Worm (Caenorhabditis elegans) whole organism, L4 larva: ENCODE results near the gene mrps-11.

ENCODE experiments used
- F10B5.3 ChIP-seq: sonication (generic microtip); optimal IDR thresholded peaks from 2 replicates; lab custom pipeline; 2016; ENCODE audit warnings: mild to moderate bottlenecking, missing genetic modification characterization, missing compliant biosample characterization
- F26F4.8 ChIP-seq: fragments of 200-800 bp; sonication (Bioruptor generic); conservative IDR thresholded peaks from 2 replicates; pipeline ENCODE4 v1.3.6; 2022; ENCODE audit warnings: missing genetic modification characterization, missing compliant biosample characterization
- F37D6.2 ChIP-seq: sonication (generic microtip); optimal IDR thresholded peaks from 2 replicates; lab custom pipeline; 2016; ENCODE audit warnings: mild to moderate bottlenecking, missing genetic modification characterization, missing compliant biosample characterization
- F49E8.2 ChIP-seq: sonication (generic microtip); optimal IDR thresholded peaks from 2 replicates; lab custom pipeline; 2016; ENCODE audit warnings: missing compliant biosample characterization, mild to moderate bottlenecking, missing genetic modification characterization, borderline replicate concordance
- R02D3.7 ChIP-seq: fragments of 150-350 bp; sonication (generic microtip); optimal IDR thresholded peaks from 3 replicates; lab custom pipeline; 2014; ENCODE audit warnings: missing biosample characterization, missing genetic modification characterization
- T20F7.1 ChIP-seq: fragments of 200-800 bp; sonication (Bioruptor generic); optimal IDR thresholded peaks from 2 replicates; lab custom pipeline; 2018; ENCODE audit warnings: mild to moderate bottlenecking, missing genetic modification characterization, missing compliant biosample characterization
- Y105C5A.15 ChIP-seq: fragments of 200-800 bp; sonication (Bioruptor generic); IDR thresholded peaks from 2 replicates; pipeline ENCODE4 v1.3.6; 2022; ENCODE audit warnings: missing genetic modification characterization, missing compliant biosample characterization
- Y75B8A.6 ChIP-seq: fragments of 200-800 bp; sonication (Bioruptor generic); IDR thresholded peaks from 2 replicates; pipeline ENCODE4 v1.3.6; 2022; ENCODE audit warnings: missing genetic modification reagents, missing genetic modification characterization, missing compliant biosample characterization
- ZK337.2 ChIP-seq: fragments of 200-800 bp; sonication (Bioruptor generic); IDR thresholded peaks from 2 replicates; pipeline ENCODE4 v1.3.6; 2022; ENCODE audit warnings: missing genetic modification reagents, missing genetic modification characterization, missing compliant biosample characterization
- aha-1 ChIP-seq: fragments of 150-350 bp; peaks from one replicate; lab custom pipeline; 2014; ENCODE audit warnings: missing biosample characterization, missing genetic modification characterization
- ama-1 ChIP-seq: fragments of 150-350 bp; optimal IDR thresholded peaks from 2 replicates; lab custom pipeline; 2014; ENCODE audit warnings: inconsistent platforms, mixed read lengths
- ces-1 ChIP-seq: fragments of 150-350 bp; sonication (generic microtip); optimal IDR thresholded peaks from 4 replicates; lab custom pipeline; 2014; ENCODE audit warnings: missing biosample characterization, missing genetic modification reagents, missing genetic modification characterization
- cey-2 ChIP-seq: sonication (generic microtip); optimal IDR thresholded peaks from 3 replicates; lab custom pipeline; 2017; ENCODE audit warnings: missing genetic modification characterization, mild to moderate bottlenecking, missing compliant biosample characterization, antibody characterized with exemption, borderline replicate concordance; ENCODE audit not compliant: insufficient read depth
- daf-12 ChIP-seq: fragments of 150-350 bp; optimal IDR thresholded peaks from 2 replicates; lab custom pipeline; 2014; ENCODE audit warnings: missing biosample characterization, missing genetic modification reagents, missing genetic modification characterization
- daf-8 ChIP-seq: fragments of 200-800 bp; sonication (Bioruptor generic); IDR thresholded peaks from 2 replicates; pipeline ENCODE4 v1.3.6; 2022; ENCODE audit warnings: missing genetic modification characterization, missing compliant biosample characterization
- dmd-6 ChIP-seq: fragments of 200-800 bp; sonication (Bioruptor generic); IDR thresholded peaks from 2 replicates; pipeline ENCODE4 v1.3.6; 2022; ENCODE audit warnings: missing genetic modification reagents, missing genetic modification characterization, missing compliant biosample characterization
- fos-1 ChIP-seq: fragments of 150-350 bp; optimal IDR thresholded peaks from 2 replicates; lab custom pipeline; 2014; ENCODE audit warnings: missing biosample characterization, missing genetic modification characterization
- hlh-11 ChIP-seq: fragments of 200-800 bp; sonication (Bioruptor generic); optimal IDR thresholded peaks from 2 replicates; lab custom pipeline; 2018; ENCODE audit warnings: mild to moderate bottlenecking, missing genetic modification characterization, missing compliant biosample characterization
- hlh-30 ChIP-seq: sonication (generic microtip); optimal IDR thresholded peaks from 2 replicates; lab custom pipeline; 2017; ENCODE audit warnings: antibody characterized with exemption, mild to moderate bottlenecking, missing genetic modification characterization, missing compliant biosample characterization; ENCODE audit not compliant: insufficient read depth
- jun-1 ChIP-seq: fragments of 150-350 bp; optimal IDR thresholded peaks from 2 replicates; lab custom pipeline; 2014; ENCODE audit warnings: missing biosample characterization, missing genetic modification reagents, missing genetic modification characterization
- lin-1 ChIP-seq: fragments of 200-800 bp; sonication (Bioruptor generic); IDR thresholded peaks from 2 replicates; pipeline ENCODE4 v1.3.6; 2022; ENCODE audit warnings: missing genetic modification reagents, missing genetic modification characterization, missing compliant biosample characterization
- lin-13 ChIP-seq: fragments of 150-350 bp; optimal IDR thresholded peaks from 2 replicates; lab custom pipeline; 2014; ENCODE audit warnings: missing biosample characterization, missing genetic modification reagents, missing genetic modification characterization
- lin-29 ChIP-seq: fragments of 200-800 bp; sonication (Bioruptor generic); IDR thresholded peaks from 2 replicates; pipeline ENCODE4 v1.3.6; 2022; ENCODE audit warnings: missing genetic modification reagents, missing genetic modification characterization, missing compliant biosample characterization
- lin-39 ChIP-seq: fragments of 150-350 bp; optimal IDR thresholded peaks from 2 replicates; lab custom pipeline; 2014; ENCODE audit warnings: missing biosample characterization, missing genetic modification reagents, missing genetic modification characterization
- madf-5 ChIP-seq, 2 experiments: fragments of 200-800 bp; sonication (Bioruptor generic); IDR thresholded peaks; 2 replicates each; pipeline ENCODE4 v1.3.6; 2022; ENCODE audit warnings: missing compliant biosample characterization in 2 of 2, missing genetic modification characterization in 2 of 2
- mep-1 ChIP-seq: fragments of 150-350 bp; sonication (generic microtip); optimal IDR thresholded peaks from 3 replicates; lab custom pipeline; 2014; ENCODE audit warnings: missing biosample characterization, missing genetic modification characterization
- mes-2 ChIP-seq: sonication (generic microtip); optimal IDR thresholded peaks from 2 replicates; lab custom pipeline; 2016; ENCODE audit warnings: missing genotype, mild to moderate bottlenecking, missing genetic modification characterization, missing compliant biosample characterization; ENCODE audit not compliant: poor library complexity, severe bottlenecking
- mxl-3 ChIP-seq: fragments of 200-800 bp; sonication (Bioruptor generic); optimal IDR thresholded peaks from 2 replicates; lab custom pipeline; 2018; ENCODE audit warnings: mild to moderate bottlenecking, missing genetic modification characterization, missing compliant biosample characterization
- nhr-102 ChIP-seq: sonication (generic microtip); optimal IDR thresholded peaks from 2 replicates; lab custom pipeline; 2016; ENCODE audit warnings: mild to moderate bottlenecking, missing genetic modification characterization, moderate library complexity, missing compliant biosample characterization
- nhr-28 ChIP-seq: fragments of 150-350 bp; optimal IDR thresholded peaks from 2 replicates; lab custom pipeline; 2014; ENCODE audit warnings: missing biosample characterization, missing genetic modification characterization
- nhr-41 ChIP-seq: fragments of 200-800 bp; sonication (Bioruptor generic); IDR thresholded peaks from 2 replicates; pipeline ENCODE4 v1.3.6; 2022; ENCODE audit warnings: missing genetic modification reagents, missing genetic modification characterization, missing compliant biosample characterization
- nhr-42 ChIP-seq: fragments of 200-800 bp; sonication (Bioruptor generic); IDR thresholded peaks from 2 replicates; pipeline ENCODE4 v1.3.6; 2022; ENCODE audit warnings: missing genetic modification characterization, missing compliant biosample characterization
- nhr-76 ChIP-seq: fragments of 150-350 bp; optimal IDR thresholded peaks from 2 replicates; lab custom pipeline; 2014; ENCODE audit warnings: missing biosample characterization, missing genetic modification characterization
- nhr-77 ChIP-seq: fragments of 150-350 bp; optimal IDR thresholded peaks from 2 replicates; lab custom pipeline; 2014; ENCODE audit warnings: missing biosample characterization, missing genetic modification characterization
- php-3 ChIP-seq: fragments of 200-800 bp; sonication (Bioruptor generic); IDR thresholded peaks from 2 replicates; pipeline ENCODE4 v1.3.6; 2022; ENCODE audit warnings: missing genetic modification reagents, missing genetic modification characterization, missing compliant biosample characterization
- pqm-1 ChIP-seq: sonication (generic microtip); optimal IDR thresholded peaks from 2 replicates; lab custom pipeline; 2017; ENCODE audit warnings: missing biosample characterization, missing genetic modification characterization
- saeg-2 ChIP-seq: fragments of 200-800 bp; sonication (Bioruptor generic); IDR thresholded peaks from 2 replicates; pipeline ENCODE4 v1.3.6; 2022; ENCODE audit warnings: missing genetic modification reagents, missing genetic modification characterization, missing compliant biosample characterization
- sdz-12 ChIP-seq: fragments of 200-800 bp; sonication (Bioruptor generic); optimal IDR thresholded peaks from 2 replicates; lab custom pipeline; 2018; ENCODE audit warnings: mild to moderate bottlenecking, missing genetic modification characterization, missing compliant biosample characterization
- skn-1 ChIP-seq: fragments of 150-350 bp; optimal IDR thresholded peaks from 2 replicates; lab custom pipeline; 2014; ENCODE audit warnings: missing biosample characterization, missing genetic modification characterization
- spr-1 ChIP-seq: sonication (generic microtip); optimal IDR thresholded peaks from 2 replicates; lab custom pipeline; 2016; ENCODE audit warnings: mild to moderate bottlenecking, missing genetic modification characterization, missing compliant biosample characterization
- tra-1 ChIP-seq: fragments of 200-800 bp; sonication (Bioruptor generic); IDR thresholded peaks from 2 replicates; pipeline ENCODE4 v1.3.6; 2022; ENCODE audit warnings: missing genetic modification reagents, missing genetic modification characterization, missing compliant biosample characterization
- unc-130 ChIP-seq: sonication (generic microtip); optimal IDR thresholded peaks from 2 replicates; lab custom pipeline; 2016; ENCODE audit warnings: missing genetic modification reagents, missing genetic modification characterization, missing compliant biosample characterization
- unc-62 ChIP-seq, 3 experiments: fragments of 150-350 bp in 1 of 3; sonication (generic microtip); optimal IDR thresholded peaks in 2 of 3; peaks in 1 of 3; 1 replicate in 1 of 3; 2 replicates in 2 of 3; lab custom pipeline; 2014 to 2017; ENCODE audit warnings: missing biosample characterization in 3 of 3, missing genetic modification characterization in 3 of 3, missing genetic modification reagents in 3 of 3, missing genotype in 1 of 3
- ztf-7 ChIP-seq: fragments of 150-350 bp; optimal IDR thresholded peaks from 2 replicates; lab custom pipeline; 2014; ENCODE audit warnings: missing biosample characterization, missing genetic modification characterization

The mrps-11 gene

ce11 chrV:12475360-12475759 is 19.1 kb downstream of the mrps-11 start (continued):
- peak; percentile 25; the same call in 1 of the 2 replicates for TF ChIP-seq php-3 (GFP tag; lab: Robert Waterston, UW)
- TF ChIP-seq dmd-6 (GFP tag; lab: Robert Waterston, UW), result peak; percentile 72
- peak; percentile 80 for TF ChIP-seq hlh-11 (tag; lab: Kevin White, UChicago)

ce11 chrV:12470324-12470723 is 24.1 kb downstream of the mrps-11 start:
- TF ChIP-seq T20F7.1 (GFP tag; lab: Kevin White, UChicago), result no peak
- peak in 1 of 2 experiments; percentile 96 for TF ChIP-seq unc-62 (GFP tag; optimal IDR thresholded peaks at IDR 0.05 in 1 of 2; lab: Kevin White, UChicago)
- TF ChIP-seq unc-62 (tag; optimal IDR thresholded peaks at IDR 0.05; lab: Kevin White, UChicago), result no peak

- no peak for TF ChIP-seq nhr-77 (tag; lab: Kevin White, UChicago)
- TF ChIP-seq lin-1 (GFP tag; lab: Robert Waterston, UW), result no peak
- no peak for TF ChIP-seq F49E8.2 (tag; lab: Kevin White, UChicago)
- TF ChIP-seq mxl-3 (GFP tag; lab: Kevin White, UChicago), result no peak
- no peak for TF ChIP-seq F26F4.8
- TF ChIP-seq skn-1 (tag; lab: Kevin White, UChicago), result no peak
- no peak for TF ChIP-seq daf-12 (tag; lab: Kevin White, UChicago)
- no peak for TF ChIP-seq cey-2 (tag; lab: Kevin White, UChicago)
- TF ChIP-seq madf-5 (GFP tag; IDR thresholded peaks at IDR 0.05; lab: Robert Waterston, UW), result no peak
- no peak for TF ChIP-seq lin-39 (tag; lab: Kevin White, UChicago)
- TF ChIP-seq sdz-12 (GFP tag; lab: Kevin White, UChicago), result no peak
- TF ChIP-seq F10B5.3, result no peak
- TF ChIP-seq spr-1 (tag; lab: Kevin White, UChicago), result no peak
- TF ChIP-seq F37D6.2 (tag; lab: Kevin White, UChicago), result no peak
- TF ChIP-seq, all 104 proteins: peak for 0
Observed at ce11 chrV:12468363-12468762, 26.1 kb downstream of the mrps-11 start, which contains the start of gene F28C1.3. F28C1.3 (plus strand) TSS chrV:12468663.

ce11 chrV:12467755-12468154 is 26.7 kb downstream of the mrps-11 start:
- TF ChIP-seq nhr-41 (no peak), lin-1 (GFP tag; lab: Robert Waterston, UW) (peak; percentile 45; the same call in 1 of the 2 replicates), nhr-28 (tag; lab: Kevin White, UChicago) (peak; percentile 94), saeg-2 (GFP tag; lab: Robert Waterston, UW) (no peak), daf-8 (GFP tag; lab: Robert Waterston, UW) (no peak), R02D3.7 (tag; lab: Kevin White, UChicago) (no peak), ama-1 (lab: Kevin White, UChicago) (no peak), Y105C5A.15 (GFP tag; lab: Robert Waterston, UW) (no peak), jun-1 (no peak), Y75B8A.6 (no peak), T20F7.1 (GFP tag; lab: Kevin White, UChicago) (no peak), F26F4.8 (no peak), pqm-1 (tag; lab: Kevin White, UChicago) (peak; percentile 96), tra-1 (peak; percentile 52; the same call in 1 of the 2 replicates), hlh-30 (no peak), php-3 (GFP tag; lab: Robert Waterston, UW) (peak; percentile 90), unc-62 (GFP tag; optimal IDR thresholded peaks at IDR 0.05 in 1 of 2; lab: Kevin White, UChicago) (peak in 1 of 2 experiments; percentile 72), unc-62 (tag; optimal IDR thresholded peaks at IDR 0.05; lab: Kevin White, UChicago) (no peak), mep-1 (tag; lab: Kevin White, UChicago) (no peak), nhr-76 (no peak), nhr-42 (GFP tag; lab: Robert Waterston, UW) (no peak), ZK337.2 (GFP tag; lab: Robert Waterston, UW) (no peak), dmd-6 (GFP tag; lab: Robert Waterston, UW) (peak; percentile 93), aha-1 (tag; lab: Kevin White, UChicago) (no peak), fos-1 (peak; percentile 11), lin-29 (no peak), ces-1 (GFP tag; lab: Kevin White, UChicago) (no peak), ztf-7 (tag; lab: Kevin White, UChicago) (no peak), unc-130 (GFP tag; lab: Kevin White, UChicago) (no peak), mes-2 (tag; lab: Kevin White, UChicago) (peak; percentile 42), lin-13 (GFP tag; lab: Kevin White, UChicago) (no peak), nhr-102 (tag; lab: Kevin White, UChicago) (peak; percentile 37), nhr-77 (tag; lab: Kevin White, UChicago) (peak; percentile 71)
